Worm (Caenorhabditis elegans): Measurements from ENCODE around the gene glrx-5.
A peak's percentile ranks its signal among the peaks of the same experiment; 100 is the strongest.

The glrx-5 gene

ce11 chrIII:12351301-12351700 lies 22.4 kb downstream of the glrx-5 start, which contains the start of the genes pph-4.1 and Y75B8A.31 (continued):
- TF ChIP-seq tbx-2 (tag; optimal IDR thresholded peaks at IDR 0.05) (peak; percentile 92), nhr-85 (tag) (peak; percentile 94), mef-2 (tag; optimal IDR thresholded peaks at IDR 0.05) (no peak), F16B12.6 (tag; optimal IDR thresholded peaks at IDR 0.05) (peak; percentile 64), ceh-88 (GFP tag; IDR thresholded peaks at IDR 0.05) (0 out of 2 replicates have a peak, but pooled peaks have one; percentile 14), nhr-47 (tag; optimal IDR thresholded peaks at IDR 0.05) (peak; percentile 91), nhr-11 (tag; optimal IDR thresholded peaks at IDR 0.05) (peak; percentile 39), sox-4 (tag; optimal IDR thresholded peaks at IDR 0.05) (peak; percentile 80), sptf-1 (tag; optimal IDR thresholded peaks at IDR 0.05) (no peak), ama-1 (optimal IDR thresholded peaks at IDR 0.05) (no peak), ztf-4 (tag; optimal IDR thresholded peaks at IDR 0.05) (no peak), nhr-12 (tag; optimal IDR thresholded peaks at IDR 0.05) (no peak), lir-3 (tag; optimal IDR thresholded peaks at IDR 0.05; ENCODE audit: poor library complexity) (no peak), nhr-84 (tag; optimal IDR thresholded peaks at IDR 0.05) (no peak), C16A3.4 (tag; optimal IDR thresholded peaks at IDR 0.05) (peak; percentile 55), sup-37 (GFP tag; optimal IDR thresholded peaks at IDR 0.05) (peak; percentile 60), nhr-76 (tag; optimal IDR thresholded peaks at IDR 0.05) (no peak), pag-3 (tag; optimal IDR thresholded peaks at IDR 0.05; ENCODE audit: borderline replicate concordance, insufficient read depth) (no peak), fkh-10 (GFP tag; optimal IDR thresholded peaks at IDR 0.05) (no peak), nhr-28 (tag; optimal IDR thresholded peaks at IDR 0.05) (no peak), nhr-237 (tag; optimal IDR thresholded peaks at IDR 0.05) (no peak), snu-23 (GFP tag; optimal IDR thresholded peaks at IDR 0.05) (peak; percentile 92), ceh-63 (GFP tag; optimal IDR thresholded peaks at IDR 0.05) (no peak), tlp-1 (tag; optimal IDR thresholded peaks at IDR 0.05) (no peak), aly-2 (tag; optimal IDR thresholded peaks at IDR 0.05) (no peak), unc-86 (tag; optimal IDR thresholded peaks at IDR 0.05) (peak; percentile 78), zag-1 (tag; optimal IDR thresholded peaks at IDR 0.05) (no peak), xbp-1 (tag; optimal IDR thresholded peaks at IDR 0.05) (peak; percentile 89), ceh-90 (tag; optimal IDR thresholded peaks at IDR 0.05) (peak; percentile 92), lin-35 (GFP tag; optimal IDR thresholded peaks at IDR 0.05) (peak; percentile 78 to 80), ets-5 (GFP tag; IDR thresholded peaks at IDR 0.05) (no peak), efl-3 (GFP tag; optimal IDR thresholded peaks at IDR 0.05) (no peak), unc-62 (GFP tag; optimal IDR thresholded peaks at IDR 0.05) (no peak), unc-130 (tag; optimal IDR thresholded peaks at IDR 0.05) (peak; percentile 91), elt-2 (tag; optimal IDR thresholded peaks at IDR 0.05) (peak; percentile 44), skn-1 (tag; optimal IDR thresholded peaks at IDR 0.05) (peak; percentile 89), egl-13 (tag; optimal IDR thresholded peaks at IDR 0.05) (peak; percentile 89), mdl-1 (tag; optimal IDR thresholded peaks at IDR 0.05) (peak in 1 of 2 experiments; percentile 64), egl-27 (tag; optimal IDR thresholded peaks at IDR 0.05) (no peak), mep-1 (tag; optimal IDR thresholded peaks at IDR 0.05) (peak; percentile 92)

ce11 chrIII:12349027-12349426 lies 24.6 kb downstream of the glrx-5 start:
- no peak for TF ChIP-seq ces-1 (GFP tag; optimal IDR thresholded peaks at IDR 0.05)
- TF ChIP-seq efl-1 (optimal IDR thresholded peaks at IDR 0.05), result no peak
- peak in 1 of 2 experiments; percentile 34 for TF ChIP-seq efl-1 (GFP tag; optimal IDR thresholded peaks at IDR 0.05 in 1 of 2)
- TF ChIP-seq snu-23 (GFP tag; optimal IDR thresholded peaks at IDR 0.05), result no peak
- no peak for TF ChIP-seq ceh-90 (tag; optimal IDR thresholded peaks at IDR 0.05)

ce11 chrIII:12344940-12345339 lies 28.7 kb downstream of the glrx-5 start:
- TF ChIP-seq xbp-1 (tag; optimal IDR thresholded peaks at IDR 0.05) (peak; percentile 46), hlh-17 (GFP tag; optimal IDR thresholded peaks at IDR 0.05; ENCODE audit: borderline replicate concordance) (no peak), fkh-8 (tag; optimal IDR thresholded peaks at IDR 0.05) (no peak), ztf-4 (tag; optimal IDR thresholded peaks at IDR 0.05) (no peak), efl-1 (optimal IDR thresholded peaks at IDR 0.05) (no peak), efl-1 (GFP tag; optimal IDR thresholded peaks at IDR 0.05 in 1 of 2) (peak in 1 of 2 experiments; percentile 18), egl-13 (tag; optimal IDR thresholded peaks at IDR 0.05) (no peak), ets-5 (GFP tag; IDR thresholded peaks at IDR 0.05) (no peak), nhr-71 (tag; optimal IDR thresholded peaks at IDR 0.05) (no peak), lsy-2 (tag; optimal IDR thresholded peaks at IDR 0.05) (peak; percentile 39 to 45)
